Fruit fly (Drosophila melanogaster): ENCODE measurements around the gene tim.
A peak's percentile ranks its signal among the peaks of the same experiment; 100 is the strongest.

The tim gene

DNA sequence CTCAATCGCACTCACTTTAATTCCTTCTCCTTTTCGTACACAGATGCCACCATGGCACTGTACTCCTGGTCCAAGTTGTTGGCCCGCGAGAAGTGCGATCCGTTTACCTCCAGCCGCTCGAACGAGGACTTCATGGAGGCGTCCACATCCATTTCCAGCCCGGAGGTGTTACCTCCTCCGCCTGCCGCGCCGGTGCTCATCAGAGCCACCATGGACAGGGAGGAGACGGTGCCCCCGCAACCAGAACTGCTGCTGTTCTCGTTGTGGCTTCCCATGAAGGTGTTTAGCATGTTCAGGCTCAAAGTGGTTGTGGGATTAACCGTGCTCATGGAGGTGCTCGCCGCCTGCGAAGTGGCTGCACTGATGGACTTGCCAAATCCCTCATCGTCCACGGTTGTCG, 12.5 kb downstream of the tim start:
- no peak for TF ChIP-seq Sox102F (GFP tag; optimal IDR thresholded peaks at IDR 0.05)
- no peak for TF ChIP-seq ss (GFP tag; optimal IDR thresholded peaks at IDR 0.05)
- no peak for TF ChIP-seq cyc (GFP tag; optimal IDR thresholded peaks at IDR 0.05)
- TF ChIP-seq CG1621 (tag; optimal IDR thresholded peaks at IDR 0.05), result no peak
- no peak for TF ChIP-seq salr (GFP tag; optimal IDR thresholded peaks at IDR 0.05)
- TF ChIP-seq svp (GFP tag), result no peak
- no peak for TF ChIP-seq Smox (GFP tag; optimal IDR thresholded peaks at IDR 0.05)
- no peak for TF ChIP-seq CG31627 (GFP tag; optimal IDR thresholded peaks at IDR 0.05)
- TF ChIP-seq dac (GFP tag; optimal IDR thresholded peaks at IDR 0.05), result no peak
- no peak for TF ChIP-seq Ets21C (GFP tag; optimal IDR thresholded peaks at IDR 0.05)

DNA sequence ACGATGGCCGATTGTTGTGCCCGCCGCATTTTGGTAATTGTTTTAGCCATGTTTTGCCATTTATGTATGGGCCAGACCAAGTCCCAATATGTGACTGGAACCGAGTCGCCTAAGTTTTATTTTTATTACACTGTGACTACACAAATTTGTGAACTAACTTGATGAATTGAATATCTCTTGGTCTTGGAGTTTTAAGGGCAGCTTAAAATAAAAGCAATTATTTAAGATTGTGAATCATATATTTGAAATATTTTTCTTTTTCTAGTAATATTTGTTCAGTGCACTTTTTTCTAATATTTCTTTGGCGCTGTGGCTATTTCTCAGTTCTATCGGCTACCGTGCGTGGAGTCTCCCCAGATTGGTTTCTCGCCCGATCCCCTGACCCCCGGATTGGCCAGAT, 14.4 kb downstream of the tim start:
- TF ChIP-seq eg (GFP tag; IDR thresholded peaks at IDR 0.05) (peak; percentile 60; the same call in 1 of the 3 replicates), CG4318 (GFP tag; optimal IDR thresholded peaks at IDR 0.05) (no peak), Blimp-1 (GFP tag; optimal IDR thresholded peaks at IDR 0.05) (no peak), CG8119 (GFP tag; IDR thresholded peaks at IDR 0.05) (peak; percentile 37; the same call in 1 of the 3 replicates), Gug (GFP tag; IDR thresholded peaks at IDR 0.05) (0 out of 2 replicates have a peak, but pooled peaks have one; percentile 28), fd59A (GFP tag; optimal IDR thresholded peaks at IDR 0.05) (no peak), Eip78C (GFP tag) (no peak), CG15336 (GFP tag; IDR thresholded peaks at IDR 0.05) (peak; percentile 61), CG32006 (GFP tag; optimal IDR thresholded peaks at IDR 0.05) (peak; percentile 16)

dm6 chr2L:3490971-3491370, 16.9 kb downstream of the tim start, which contains the start of gene CG15414:
Gene CG15414 (minus strand): TSS chr2L:3491071.
- TF ChIP-seq CG32006 (GFP tag; optimal IDR thresholded peaks at IDR 0.05) (no peak), Sox15 (GFP tag; optimal IDR thresholded peaks at IDR 0.05) (no peak), CG11902 (GFP tag; optimal IDR thresholded peaks at IDR 0.05) (no peak), salr (GFP tag; optimal IDR thresholded peaks at IDR 0.05) (no peak), eg (GFP tag; IDR thresholded peaks at IDR 0.05) (peak; percentile 42; the same call in 1 of the 3 replicates), Ets96B (tag; optimal IDR thresholded peaks at IDR 0.05) (no peak), fd59A (GFP tag; optimal IDR thresholded peaks at IDR 0.05) (no peak), Eip75B (GFP tag; optimal IDR thresholded peaks at IDR 0.05) (no peak)

- TF ChIP-seq eg (GFP tag; IDR thresholded peaks at IDR 0.05), result peak; percentile 44; the same call in 2 of the 3 replicates
- TF ChIP-seq Ets96B (tag; optimal IDR thresholded peaks at IDR 0.05), result no peak
- TF ChIP-seq Ets21C (GFP tag; optimal IDR thresholded peaks at IDR 0.05), result no peak
- TF ChIP-seq CG4318 (GFP tag; optimal IDR thresholded peaks at IDR 0.05), result peak; percentile 23
- TF ChIP-seq esn (GFP tag; optimal IDR thresholded peaks at IDR 0.05), result no peak
- peak; percentile 66 for TF ChIP-seq CG15336 (GFP tag; IDR thresholded peaks at IDR 0.05)
- 0 out of 3 replicates have a peak, but pooled peaks have one; percentile 16 for TF ChIP-seq CG6163 (GFP tag; IDR thresholded peaks at IDR 0.05)
- peak; percentile 62 for TF ChIP-seq Hr4 (GFP tag; optimal IDR thresholded peaks at IDR 0.05)
- peak; percentile 4 for TF ChIP-seq net (GFP tag; optimal IDR thresholded peaks at IDR 0.05)
- TF ChIP-seq Hr38 (GFP tag; optimal IDR thresholded peaks at IDR 0.05), result no peak
- TF ChIP-seq CG6854 (GFP tag; optimal IDR thresholded peaks at IDR 0.05), result no peak
- no peak for TF ChIP-seq achi (GFP tag; optimal IDR thresholded peaks at IDR 0.05)
- peak; percentile 30 for TF ChIP-seq Eip78C (GFP tag)
- peak; percentile 36 for TF ChIP-seq CG6276 (GFP tag; optimal IDR thresholded peaks at IDR 0.05)
- TF ChIP-seq dac (GFP tag; optimal IDR thresholded peaks at IDR 0.05), result peak; percentile 13
- TF ChIP-seq OdsH (GFP tag; optimal IDR thresholded peaks at IDR 0.05), result peak; percentile 19
- TF ChIP-seq CG32006 (GFP tag; optimal IDR thresholded peaks at IDR 0.05), result peak; percentile 69
- peak; percentile 76 for TF ChIP-seq CG8119 (GFP tag; IDR thresholded peaks at IDR 0.05)
- no peak for TF ChIP-seq Met (GFP tag; optimal IDR thresholded peaks at IDR 0.05)
- no peak for TF ChIP-seq dsx (GFP tag; optimal IDR thresholded peaks at IDR 0.05; ENCODE audit: poor library complexity, severe bottlenecking)
- no peak for TF ChIP-seq vri (GFP tag; optimal IDR thresholded peaks at IDR 0.05)
- peak; percentile 10 for TF ChIP-seq svp (GFP tag)
- TF ChIP-seq Lpt (GFP tag; optimal IDR thresholded peaks at IDR 0.05), result peak; percentile 11
Observed at dm6 chr2L:3485506-3485905, 22.4 kb downstream of the tim start.
